Worm (Caenorhabditis elegans): ENCODE data around the gene col-43.

The col-43 gene

DNA sequence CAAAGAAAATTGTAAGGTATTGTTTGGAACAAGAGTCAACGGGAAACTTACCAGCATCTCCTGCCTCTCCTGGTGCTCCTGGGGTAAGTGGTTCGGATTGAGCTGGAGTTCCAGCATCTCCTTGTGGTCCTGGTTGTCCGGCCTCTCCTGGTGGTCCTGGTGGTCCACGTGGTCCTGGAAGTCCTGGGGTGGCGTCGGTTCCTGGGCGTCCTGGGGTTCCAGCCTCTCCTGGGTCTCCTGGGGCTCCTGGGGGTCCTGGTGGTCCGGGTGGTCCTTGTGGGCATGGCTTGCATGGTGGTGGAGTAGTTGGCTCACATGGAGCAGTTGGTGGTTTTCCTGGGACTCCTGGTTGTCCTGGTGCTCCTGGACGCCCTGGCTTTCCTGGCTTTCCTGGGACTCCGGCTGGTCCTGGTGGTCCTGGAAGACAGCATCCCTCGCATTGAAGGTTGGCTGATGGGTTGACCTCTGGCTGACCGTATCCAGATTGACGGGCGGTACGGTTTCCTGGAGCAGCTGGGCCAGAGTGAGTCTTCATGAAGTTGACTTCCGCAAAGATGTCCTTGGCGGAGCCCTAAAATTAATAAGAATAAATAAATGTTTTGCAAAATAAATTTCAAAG lies 543 bp downstream of the col-43 start:
- TF ChIP-seq egl-5 (tag; optimal IDR thresholded peaks at IDR 0.05): no peak
- TF ChIP-seq elt-3 (tag; optimal IDR thresholded peaks at IDR 0.05): no peak
- no peak for TF ChIP-seq sea-2 (GFP tag; optimal IDR thresholded peaks at IDR 0.05)
- no peak for TF ChIP-seq nhr-77 (tag; optimal IDR thresholded peaks at IDR 0.05)
- no peak for TF ChIP-seq fkh-2 (tag; optimal IDR thresholded peaks at IDR 0.05)
- TF ChIP-seq nhr-25 (tag; optimal IDR thresholded peaks at IDR 0.05): no peak
- no peak for TF ChIP-seq mdl-1 (tag; optimal IDR thresholded peaks at IDR 0.05)
- no peak for TF ChIP-seq nfya-1 (tag; optimal IDR thresholded peaks at IDR 0.05; ENCODE audit: insufficient read depth)
- no peak for TF ChIP-seq aly-2 (tag; optimal IDR thresholded peaks at IDR 0.05)

DNA sequence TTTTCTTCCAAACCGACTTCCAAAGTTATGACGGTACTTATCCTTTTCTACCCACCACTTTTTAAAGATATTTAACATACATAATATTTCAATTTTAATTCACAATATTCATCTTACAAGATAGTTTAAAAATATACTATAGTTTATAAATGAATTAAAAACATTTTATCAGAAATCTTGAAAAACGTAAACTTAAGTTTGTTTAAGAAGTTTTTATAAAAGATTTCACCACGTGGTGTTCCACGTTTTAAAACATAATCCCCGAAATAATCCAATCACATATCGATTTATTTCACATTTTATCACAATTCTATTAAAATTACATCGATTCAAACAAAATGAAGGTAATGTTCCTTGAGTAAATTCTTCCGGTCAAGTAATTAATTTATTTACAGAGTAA lies 4.0 kb downstream of the col-43 start, which contains the start of gene ZC513.3:
Gene ZC513.3 (plus strand): TSS at position 301 of the 400 bp plus-strand sequence.
- TF ChIP-seq jun-1 (tag; optimal IDR thresholded peaks at IDR 0.05) (no peak), nhr-28 (tag; optimal IDR thresholded peaks at IDR 0.05) (no peak)

DNA sequence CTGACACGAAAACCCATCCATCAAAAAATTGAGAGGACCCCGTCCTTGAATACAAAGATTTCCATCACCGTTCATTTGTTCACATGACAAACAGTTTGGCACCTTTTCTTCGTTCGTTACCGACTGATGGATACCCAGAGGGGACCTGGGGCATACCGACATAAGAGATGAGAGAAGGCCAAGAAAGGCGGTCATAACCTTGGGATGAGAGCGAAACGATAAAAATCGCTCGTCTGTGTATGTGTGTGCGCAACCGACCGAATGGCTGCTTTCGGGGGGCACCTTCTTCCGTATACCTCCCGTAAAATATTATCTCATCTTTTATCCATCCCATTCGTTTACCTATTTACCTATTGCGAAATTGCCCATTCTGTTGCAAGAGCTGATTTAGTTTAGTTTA lies 5.8 kb downstream of the col-43 start:
- TF ChIP-seq ceh-16 (tag; optimal IDR thresholded peaks at IDR 0.05) (no peak), unc-39 (tag; optimal IDR thresholded peaks at IDR 0.05) (no peak), elt-1 (tag; optimal IDR thresholded peaks at IDR 0.05) (peak; percentile 35), nhr-237 (tag; optimal IDR thresholded peaks at IDR 0.05) (no peak), nhr-25 (tag; optimal IDR thresholded peaks at IDR 0.05) (peak; percentile 66), nhr-23 (tag; optimal IDR thresholded peaks at IDR 0.05) (peak; percentile 45), mdl-1 (tag; optimal IDR thresholded peaks at IDR 0.05) (no peak), ztf-11 (tag; optimal IDR thresholded peaks at IDR 0.05) (no peak)

DNA sequence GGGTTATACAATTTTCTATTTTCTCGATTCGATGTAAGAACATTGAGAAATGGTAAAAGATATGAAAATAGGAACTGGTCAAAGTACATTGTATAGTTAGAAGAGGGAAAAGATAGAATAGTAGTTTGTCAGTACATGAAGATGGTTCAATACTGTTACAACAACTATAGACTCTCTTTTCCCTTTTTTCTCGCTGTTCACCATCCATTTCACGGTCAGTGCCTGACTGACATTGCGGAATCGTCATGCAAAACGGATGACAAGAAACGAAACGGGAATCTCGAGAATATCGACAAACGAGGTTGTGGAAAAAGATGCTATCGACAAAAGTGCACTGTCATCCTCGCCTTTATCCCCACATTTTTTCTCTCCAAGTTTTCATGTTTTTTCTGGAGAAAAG lies 7.0 kb downstream of the col-43 start:
- TF ChIP-seq fos-1 (tag; optimal IDR thresholded peaks at IDR 0.05) (no peak), nhr-25 (tag; optimal IDR thresholded peaks at IDR 0.05) (peak; percentile 64), nhr-23 (tag; optimal IDR thresholded peaks at IDR 0.05) (peak; percentile 48)

DNA sequence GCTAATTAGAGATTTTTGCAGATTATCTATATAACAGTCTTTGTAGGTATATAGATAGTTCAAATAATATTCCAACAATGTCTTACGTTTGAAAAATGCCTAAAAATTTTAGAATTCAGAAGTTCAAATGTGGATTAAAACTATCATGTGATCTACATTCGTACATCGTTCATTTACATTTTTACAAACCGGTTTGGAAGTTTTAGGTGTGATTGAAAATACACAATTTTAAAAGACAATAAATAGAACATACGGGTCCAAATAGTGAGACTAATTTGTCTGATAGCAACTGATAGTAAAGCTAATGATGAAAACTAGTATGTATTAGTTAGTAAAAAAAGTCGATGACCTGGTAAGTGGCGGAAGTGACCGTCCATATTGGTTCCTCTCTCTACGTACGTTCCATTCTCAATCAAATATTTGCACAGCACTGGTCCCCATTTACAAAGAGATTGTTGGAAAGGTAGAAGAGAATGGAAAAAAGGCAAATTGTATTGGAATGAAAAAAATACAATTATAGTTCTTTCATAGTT lies 9.3 kb downstream of the col-43 start:
- no peak for TF ChIP-seq ztf-11 (tag; optimal IDR thresholded peaks at IDR 0.05)
- TF ChIP-seq egl-27 (tag; optimal IDR thresholded peaks at IDR 0.05): no peak
- no peak for TF ChIP-seq ceh-16 (tag; optimal IDR thresholded peaks at IDR 0.05)
- no peak for TF ChIP-seq mml-1 (tag; optimal IDR thresholded peaks at IDR 0.05)
- no peak for TF ChIP-seq fkh-2 (tag; optimal IDR thresholded peaks at IDR 0.05)
- no peak for TF ChIP-seq nhr-12 (tag; optimal IDR thresholded peaks at IDR 0.05)
- no peak for TF ChIP-seq sea-2 (GFP tag; optimal IDR thresholded peaks at IDR 0.05)
- no peak for TF ChIP-seq elt-1 (tag; optimal IDR thresholded peaks at IDR 0.05)
- no peak for TF ChIP-seq fkh-10 (GFP tag; optimal IDR thresholded peaks at IDR 0.05)
- TF ChIP-seq nhr-43 (tag; optimal IDR thresholded peaks at IDR 0.05; ENCODE audit: poor library complexity, severe bottlenecking): no peak
- TF ChIP-seq ama-1 (optimal IDR thresholded peaks at IDR 0.05): no peak
- no peak for TF ChIP-seq ceh-82 (tag; optimal IDR thresholded peaks at IDR 0.05)
- TF ChIP-seq mdl-1 (tag; optimal IDR thresholded peaks at IDR 0.05): no peak

DNA sequence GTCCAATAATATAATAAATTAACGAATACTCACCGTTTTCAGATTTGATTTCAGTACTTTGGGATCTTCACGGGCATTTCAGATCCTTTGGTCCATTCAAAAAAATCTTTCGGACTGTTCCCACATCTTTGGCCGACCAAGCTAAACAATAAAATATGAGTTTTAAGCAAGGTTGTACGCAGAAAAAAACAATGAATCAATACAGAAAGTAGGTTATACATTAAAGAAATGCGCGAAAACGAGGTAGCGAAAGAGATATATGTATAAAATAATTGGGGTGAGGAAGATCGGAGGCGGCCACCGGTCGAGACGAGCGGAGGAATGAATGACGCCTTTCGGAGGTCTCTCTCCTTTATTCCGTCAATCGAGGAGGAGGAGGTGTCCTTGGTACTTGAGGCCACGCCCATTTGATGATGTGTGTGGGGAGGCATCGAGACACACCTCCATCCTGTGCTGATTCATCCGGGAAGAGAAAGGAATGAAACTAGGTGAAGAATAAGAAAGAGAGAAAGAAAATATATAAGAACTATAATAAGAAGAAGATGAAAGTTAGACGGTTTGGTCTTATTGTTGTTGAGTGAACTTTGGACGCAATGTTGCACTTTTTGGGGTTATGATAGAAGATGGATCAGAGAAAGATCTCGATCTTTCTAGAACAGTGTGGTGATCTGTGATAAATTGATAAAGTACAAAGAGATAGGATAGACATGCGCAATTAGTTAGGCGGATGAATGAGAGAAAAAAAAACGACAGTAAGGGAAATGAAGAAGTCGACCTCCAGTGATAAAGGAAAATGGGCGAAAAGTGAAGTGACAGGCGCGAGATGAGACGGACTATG lies 10.2 kb downstream of the col-43 start:
- TF ChIP-seq tbx-2 (tag; optimal IDR thresholded peaks at IDR 0.05): peak; percentile 4
- peak; percentile 95 for TF ChIP-seq nhr-23 (tag; optimal IDR thresholded peaks at IDR 0.05)
- TF ChIP-seq nhr-67 (tag; optimal IDR thresholded peaks at IDR 0.05): no peak
- peak; percentile 84 for TF ChIP-seq ama-1 (optimal IDR thresholded peaks at IDR 0.05)
- TF ChIP-seq elt-1 (tag; optimal IDR thresholded peaks at IDR 0.05): no peak
- TF ChIP-seq nhr-43 (tag; optimal IDR thresholded peaks at IDR 0.05; ENCODE audit: poor library complexity, severe bottlenecking): peak; percentile 94
- peak; percentile 63 for TF ChIP-seq fos-1 (tag; optimal IDR thresholded peaks at IDR 0.05)
- TF ChIP-seq nfya-1 (tag; optimal IDR thresholded peaks at IDR 0.05; ENCODE audit: insufficient read depth): no peak
- no peak for TF ChIP-seq nhr-28 (tag; optimal IDR thresholded peaks at IDR 0.05)
- peak; percentile 64 for TF ChIP-seq nhr-25 (tag; optimal IDR thresholded peaks at IDR 0.05)
- peak in 1 of 3 experiments; percentile 13 for TF ChIP-seq elt-3 (tag; optimal IDR thresholded peaks at IDR 0.05)
- TF ChIP-seq lsy-12 (tag; optimal IDR thresholded peaks at IDR 0.05): peak; percentile 25

Data from whole organism, L3 larva.